Worm (Caenorhabditis elegans): Measurements from ENCODE around the gene gbb-1.

ce11 chrX:2921737-2922136 lies 36.0 kb upstream of the gbb-1 start:
- no peak for TF ChIP-seq ama-1 (optimal IDR thresholded peaks at IDR 0.05)
- TF ChIP-seq ama-1 (GFP tag; optimal IDR thresholded peaks at IDR 0.05): no peak
- TF ChIP-seq lin-35 (GFP tag; optimal IDR thresholded peaks at IDR 0.05): no peak
- no peak for TF ChIP-seq F10E7.11 (tag; optimal IDR thresholded peaks at IDR 0.05)
- no peak for TF ChIP-seq lir-1 (GFP tag; conservative IDR thresholded peaks at IDR 0.05)
- no peak for TF ChIP-seq dpff-1 (tag; optimal IDR thresholded peaks at IDR 0.05)
- no peak for TF ChIP-seq hmg-20 (GFP tag; IDR thresholded peaks at IDR 0.05)
- TF ChIP-seq zim-3 (tag; optimal IDR thresholded peaks at IDR 0.05): no peak
- no peak for TF ChIP-seq mes-4 (tag; optimal IDR thresholded peaks at IDR 0.05)
- TF ChIP-seq dpl-1 (GFP tag; optimal IDR thresholded peaks at IDR 0.05): no peak
- TF ChIP-seq Y53G8AR.9 (GFP tag; conservative IDR thresholded peaks at IDR 0.05): no peak
- no peak for TF ChIP-seq ccch-3 (GFP tag; optimal IDR thresholded peaks at IDR 0.05)
- TF ChIP-seq unc-62 (GFP tag; optimal IDR thresholded peaks at IDR 0.05): no peak
- no peak for TF ChIP-seq pha-4 (tag; optimal IDR thresholded peaks at IDR 0.05)
